Worm (Caenorhabditis elegans): ENCODE measurements around the gene math-34.
"Not testable (repeated sequence)": the region's sequence is repeated elsewhere in the genome, so short reads cannot be mapped to it uniquely, and the experiment has no call there.

DNA sequence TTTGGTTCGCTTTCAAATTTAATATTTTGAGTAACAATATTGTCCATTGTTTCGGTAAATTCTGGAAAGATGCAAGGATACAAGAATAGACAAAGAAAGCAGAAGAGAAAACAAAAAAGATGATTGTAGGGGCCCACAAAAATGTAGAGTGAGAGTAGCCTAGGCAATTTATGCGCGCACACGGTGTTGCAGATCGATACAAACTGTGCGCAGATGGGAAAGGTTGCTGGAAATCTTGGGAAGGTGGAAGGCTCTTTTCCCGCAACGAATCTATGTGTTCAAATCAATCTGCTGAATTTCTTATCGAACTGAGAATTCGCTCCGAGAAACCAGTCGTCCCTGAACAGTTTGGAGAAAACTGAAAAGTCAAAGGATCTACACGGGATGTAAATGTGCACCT, 31.9 kb downstream of the math-34 start, which contains the start of gene btb-10:
- not testable (repeated sequence) for TF ChIP-seq flt-1 (GFP tag; IDR thresholded peaks at IDR 0.05); tab-1 (GFP tag; IDR thresholded peaks at IDR 0.05); klf-2 (GFP tag; conservative IDR thresholded peaks at IDR 0.05); ztf-29 (GFP tag; IDR thresholded peaks at IDR 0.05); T22C8.4 (GFP tag; IDR thresholded peaks at IDR 0.05); ref-1 (GFP tag; conservative IDR thresholded peaks at IDR 0.05)

Data from whole organism, midembryonic.